Worm (Caenorhabditis elegans): Measurements from ENCODE around the gene T28C6.11.

Gene T28C6.11

ce11 chrIV:8865343-8865742 is 25.3 kb upstream of the T28C6.11 start, which contains the start of gene C09G9.1:
TSS of gene C09G9.1 (minus strand) at chrIV:8865485.
- TF ChIP-seq lim-6 (tag; optimal IDR thresholded peaks at IDR 0.05) (no peak), sdc-2 (tag; optimal IDR thresholded peaks at IDR 0.05) (no peak), C08G9.2 (tag; optimal IDR thresholded peaks at IDR 0.05) (no peak), pag-3 (tag; optimal IDR thresholded peaks at IDR 0.05; ENCODE audit: borderline replicate concordance) (no peak), che-1 (tag; optimal IDR thresholded peaks at IDR 0.05) (no peak), Y22D7AL.16 (tag; optimal IDR thresholded peaks at IDR 0.05) (no peak), unc-86 (tag; optimal IDR thresholded peaks at IDR 0.05) (no peak), nhr-11 (tag; optimal IDR thresholded peaks at IDR 0.05) (no peak), C38D4.7 (GFP tag; optimal IDR thresholded peaks at IDR 0.05) (no peak), dve-1 (tag; optimal IDR thresholded peaks at IDR 0.05) (no peak), K02D7.2 (tag; optimal IDR thresholded peaks at IDR 0.05) (no peak), ceh-14 (tag; optimal IDR thresholded peaks at IDR 0.05) (no peak), syd-9 (tag; optimal IDR thresholded peaks at IDR 0.05) (no peak)

DNA sequence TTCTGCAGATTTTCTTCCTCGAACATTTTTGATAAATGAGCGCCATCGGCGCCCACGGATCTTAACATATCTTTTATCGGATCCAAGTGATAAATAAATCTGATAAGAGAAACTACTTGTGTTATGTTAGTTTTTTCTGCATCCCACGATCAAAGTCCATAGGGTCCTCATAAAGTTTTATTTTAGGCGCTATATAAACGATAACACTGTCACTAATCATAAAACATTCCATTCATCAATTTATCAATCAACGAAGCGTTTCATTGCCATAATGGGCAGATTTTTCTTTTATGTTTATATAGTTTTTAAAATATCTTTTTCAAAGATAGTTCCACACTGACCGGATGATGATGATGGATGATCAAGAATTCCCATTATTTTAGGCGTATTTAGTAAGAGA is 24.6 kb upstream of the T28C6.11 start:
- TF ChIP-seq sdc-2 (tag; optimal IDR thresholded peaks at IDR 0.05) (no peak), eyg-1 (tag; optimal IDR thresholded peaks at IDR 0.05) (no peak), Y22D7AL.16 (tag; optimal IDR thresholded peaks at IDR 0.05) (no peak), fkh-6 (tag; optimal IDR thresholded peaks at IDR 0.05) (no peak), ceh-9 (tag; optimal IDR thresholded peaks at IDR 0.05) (no peak), gmeb-2 (tag; optimal IDR thresholded peaks at IDR 0.05) (no peak), sox-4 (tag; optimal IDR thresholded peaks at IDR 0.05) (no peak), hlh-6 (tag; optimal IDR thresholded peaks at IDR 0.05) (no peak), ttx-3 (tag; optimal IDR thresholded peaks at IDR 0.05) (no peak)

ce11 chrIV:8855963-8856362 is 15.9 kb upstream of the T28C6.11 start, which contains the start of gene T11B7.5:
TSS of gene T11B7.5 (minus strand) at chrIV:8856063.
- TF ChIP-seq hlh-6 (tag; optimal IDR thresholded peaks at IDR 0.05), result no peak
- TF ChIP-seq ets-4 (tag; optimal IDR thresholded peaks at IDR 0.05), result no peak
- TF ChIP-seq ama-1 (optimal IDR thresholded peaks at IDR 0.05), result no peak
- TF ChIP-seq syd-9 (tag; optimal IDR thresholded peaks at IDR 0.05), result no peak
- no peak for TF ChIP-seq ahr-1 (tag; optimal IDR thresholded peaks at IDR 0.05)
- TF ChIP-seq tbx-2 (tag; optimal IDR thresholded peaks at IDR 0.05), result no peak
- TF ChIP-seq pax-1 (tag; optimal IDR thresholded peaks at IDR 0.05), result no peak
- TF ChIP-seq ceh-22 (tag; optimal IDR thresholded peaks at IDR 0.05), result no peak
- no peak for TF ChIP-seq eyg-1 (tag; optimal IDR thresholded peaks at IDR 0.05)
- TF ChIP-seq unc-3 (GFP tag; conservative IDR thresholded peaks at IDR 0.05), result no peak
- no peak for TF ChIP-seq unc-3 (tag; optimal IDR thresholded peaks at IDR 0.05)
- no peak for TF ChIP-seq gmeb-2 (tag; optimal IDR thresholded peaks at IDR 0.05)
- TF ChIP-seq ceh-9 (tag; optimal IDR thresholded peaks at IDR 0.05), result no peak
- no peak for TF ChIP-seq ref-2 (tag; optimal IDR thresholded peaks at IDR 0.05)
- no peak for TF ChIP-seq tbx-7 (tag; optimal IDR thresholded peaks at IDR 0.05)
- TF ChIP-seq T23F11.4 (GFP tag; optimal IDR thresholded peaks at IDR 0.05), result no peak
- TF ChIP-seq fax-1 (tag; optimal IDR thresholded peaks at IDR 0.05), result no peak
- TF ChIP-seq madf-2 (tag; optimal IDR thresholded peaks at IDR 0.05), result no peak
- no peak for TF ChIP-seq npax-4 (tag; optimal IDR thresholded peaks at IDR 0.05)

- no peak for TF ChIP-seq ceh-6 (GFP tag; optimal IDR thresholded peaks at IDR 0.05)
- no peak for TF ChIP-seq dve-1 (tag; optimal IDR thresholded peaks at IDR 0.05)
- TF ChIP-seq odd-2 (tag; optimal IDR thresholded peaks at IDR 0.05), result no peak
- TF ChIP-seq ceh-30 (tag; optimal IDR thresholded peaks at IDR 0.05), result no peak
- no peak for TF ChIP-seq ceh-19 (GFP tag; optimal IDR thresholded peaks at IDR 0.05)
- no peak for TF ChIP-seq elt-4 (tag; optimal IDR thresholded peaks at IDR 0.05)
These were observed 13.2 kb upstream of the T28C6.11 start for ce11 chrIV:8853301-8853700.

Data from whole organism, late embryonic.